Fruit fly (Drosophila melanogaster) whole organism, embryonic: ENCODE results near the gene CG42554.

Experiments used
- Abd-B ChIP-seq: fragments of 200-800 bp; sonication (Bioruptor generic); optimal IDR thresholded peaks from 2 replicates; lab custom pipeline; 2018; ENCODE audit warnings: missing biosample characterization, mild to moderate bottlenecking, missing genetic modification characterization, moderate library complexity
- Blimp-1 ChIP-seq: fragments of 200-800 bp; sonication (Bioruptor generic); optimal IDR thresholded peaks from 3 replicates; lab custom pipeline; 2018; ENCODE audit warnings: missing biosample characterization, missing genetic modification characterization, mild to moderate bottlenecking, moderate library complexity, missing genetic modification reagents
- C15 ChIP-seq: fragments of 200-800 bp; sonication (Bioruptor generic); IDR thresholded peaks from 3 replicates; pipeline ENCODE4 v1.3.6; 2022; ENCODE audit warnings: missing biosample characterization, missing genetic modification characterization
- CG10267 ChIP-seq: fragments of 200-800 bp; sonication (Bioruptor generic); optimal IDR thresholded peaks from 2 replicates; lab custom pipeline; 2018; ENCODE audit warnings: missing biosample characterization, mild to moderate bottlenecking, missing genetic modification characterization, moderate library complexity
- CG10431 ChIP-seq: fragments of 200-800 bp; sonication (Bioruptor generic); optimal IDR thresholded peaks from 3 replicates; lab custom pipeline; 2018; ENCODE audit warnings: missing biosample characterization, mild to moderate bottlenecking, missing genetic modification characterization
- CG10654 ChIP-seq: fragments of 200-800 bp; sonication (Bioruptor generic); optimal IDR thresholded peaks from 2 replicates; lab custom pipeline; 2016; ENCODE audit warnings: missing biosample characterization, missing genetic modification characterization
- CG11504 ChIP-seq: fragments of 200-800 bp; sonication (Bioruptor generic); optimal IDR thresholded peaks from 3 replicates; lab custom pipeline; 2019; ENCODE audit warnings: missing biosample characterization, mild to moderate bottlenecking, missing genetic modification characterization, moderate library complexity
- CG12071 ChIP-seq: fragments of 200-800 bp; sonication (Bioruptor generic); optimal IDR thresholded peaks from 3 replicates; lab custom pipeline; 2018; ENCODE audit warnings: missing biosample characterization, mild to moderate bottlenecking, missing genetic modification characterization
- CG12659 ChIP-seq: fragments of 200-800 bp; sonication (Bioruptor generic); optimal IDR thresholded peaks from 3 replicates; lab custom pipeline; 2017; ENCODE audit warnings: mild to moderate bottlenecking, missing biosample characterization, missing genetic modification reagents, missing genetic modification characterization
- CG13123 ChIP-seq: fragments of 200-800 bp; sonication (Bioruptor generic); optimal IDR thresholded peaks from 2 replicates; lab custom pipeline; 2016; ENCODE audit warnings: missing biosample characterization, missing genetic modification characterization
- CG13296 ChIP-seq: fragments of 200-800 bp; sonication (Bioruptor generic); optimal IDR thresholded peaks from 3 replicates; lab custom pipeline; 2018; ENCODE audit warnings: missing biosample characterization, mild to moderate bottlenecking, missing genetic modification characterization
- CG13624 ChIP-seq: fragments of 200-800 bp; sonication (Bioruptor generic); optimal IDR thresholded peaks from 2 replicates; lab custom pipeline; 2016; ENCODE audit warnings: missing biosample characterization, missing genetic modification characterization
- CG14965 ChIP-seq: fragments of 200-800 bp; sonication (Bioruptor generic); optimal IDR thresholded peaks from 2 replicates; lab custom pipeline; 2016; ENCODE audit warnings: missing biosample characterization, missing genetic modification characterization, borderline replicate concordance
- CG1603 ChIP-seq: fragments of 200-800 bp; sonication (Bioruptor generic); optimal IDR thresholded peaks from 2 replicates; lab custom pipeline; 2019; ENCODE audit warnings: missing biosample characterization, mild to moderate bottlenecking, missing genetic modification characterization, moderate library complexity
- CG16779 ChIP-seq: fragments of 200-800 bp; sonication (Bioruptor generic); IDR thresholded peaks from 2 replicates; pipeline ENCODE4 v1.3.6; 2022; ENCODE audit warnings: missing biosample characterization, missing genetic modification characterization
- CG17186 ChIP-seq: fragments of 200-800 bp; sonication (Bioruptor generic); optimal IDR thresholded peaks from 3 replicates; lab custom pipeline; 2017; ENCODE audit warnings: missing biosample characterization, missing genetic modification reagents, missing genetic modification characterization
- CG17359 ChIP-seq: fragments of 200-800 bp; sonication (Bioruptor generic); optimal IDR thresholded peaks from 3 replicates; lab custom pipeline; 2018; ENCODE audit warnings: missing biosample characterization, mild to moderate bottlenecking, missing genetic modification characterization, moderate library complexity
- CG18011 ChIP-seq: fragments of 200-800 bp; sonication (Bioruptor generic); optimal IDR thresholded peaks from 2 replicates; lab custom pipeline; 2017; ENCODE audit warnings: missing biosample characterization, missing genetic modification characterization, mild to moderate bottlenecking, moderate library complexity, missing genotype
- CG18764 ChIP-seq: fragments of 200-800 bp; sonication (Bioruptor generic); optimal IDR thresholded peaks from 3 replicates; lab custom pipeline; 2016; ENCODE audit warnings: missing biosample characterization, missing genetic modification characterization
- CG32767 ChIP-seq: fragments of 200-800 bp; sonication (Bioruptor generic); IDR thresholded peaks from 2 replicates; pipeline ENCODE4 v1.3.6; 2022; ENCODE audit warnings: missing biosample characterization, missing genetic modification characterization
- CG3407 ChIP-seq: fragments of 200-800 bp; sonication (Bioruptor generic); optimal IDR thresholded peaks from 2 replicates; lab custom pipeline; 2018; ENCODE audit warnings: missing biosample characterization, mild to moderate bottlenecking, missing genetic modification characterization
- CG34422 ChIP-seq: fragments of 200-800 bp; sonication (Bioruptor generic); IDR thresholded peaks from 3 replicates; pipeline ENCODE4 v1.3.6; 2022; ENCODE audit warnings: missing biosample characterization, missing genetic modification characterization
- CG4282 ChIP-seq: fragments of 200-800 bp; sonication (Bioruptor generic); optimal IDR thresholded peaks from 2 replicates; lab custom pipeline; 2016; ENCODE audit warnings: missing biosample characterization, missing genetic modification characterization
- CG7372 ChIP-seq: fragments of 200-800 bp; sonication (Bioruptor generic); IDR thresholded peaks from 2 replicates; pipeline ENCODE4 v1.3.6; 2022; ENCODE audit warnings: missing biosample characterization, missing genetic modification characterization
- CG7745 ChIP-seq: fragments of 200-800 bp; sonication (Bioruptor generic); optimal IDR thresholded peaks from 2 replicates; lab custom pipeline; 2018; ENCODE audit warnings: missing biosample characterization, mild to moderate bottlenecking, missing genetic modification characterization, moderate library complexity
- Dip3 ChIP-seq: fragments of 200-800 bp; sonication (Bioruptor generic); optimal IDR thresholded peaks from 3 replicates; lab custom pipeline; 2016; ENCODE audit warnings: missing biosample characterization, missing genetic modification characterization
- E2f1 ChIP-seq: fragments of 200-800 bp; sonication (Bioruptor generic); IDR thresholded peaks from 2 replicates; pipeline ENCODE4 v1.3.6; 2022; ENCODE audit warnings: missing biosample characterization, missing genetic modification characterization
- E2f2 ChIP-seq: fragments of 200-800 bp; sonication (Bioruptor generic); IDR thresholded peaks from 2 replicates; pipeline ENCODE4 v1.3.6; 2022; ENCODE audit warnings: missing biosample characterization, missing genetic modification characterization
- Eip74EF ChIP-seq, 2 experiments: fragments of 200-800 bp in 1 of 2; fragments of >200 bp in 1 of 2; sonication (Bioruptor generic) in 1 of 2; optimal IDR thresholded peaks; 2 replicates each; lab custom pipeline; 2017 to 2019; ENCODE audit warnings: missing biosample characterization in 2 of 2, missing genetic modification characterization in 2 of 2, mild to moderate bottlenecking in 1 of 2, moderate library complexity in 1 of 2
- HLH54F ChIP-seq: fragments of 200-800 bp; sonication (Bioruptor generic); optimal IDR thresholded peaks from 3 replicates; lab custom pipeline; 2016; ENCODE audit warnings: missing biosample characterization, missing genetic modification characterization
- NfI ChIP-seq: fragments of 200-800 bp; sonication (Bioruptor generic); optimal IDR thresholded peaks from 3 replicates; lab custom pipeline; 2018; ENCODE audit warnings: missing biosample characterization, mild to moderate bottlenecking, missing genetic modification characterization, moderate library complexity
- Side ChIP-seq: fragments of 200-800 bp; sonication (Bioruptor generic); optimal IDR thresholded peaks from 2 replicates; lab custom pipeline; 2016; ENCODE audit warnings: missing biosample characterization, missing genetic modification characterization
- Tbp ChIP-seq: fragments of >200 bp; optimal IDR thresholded peaks from 2 replicates; lab custom pipeline; 2018; ENCODE audit warnings: missing biosample characterization, missing genetic modification characterization
- ci ChIP-seq: fragments of 200-800 bp; sonication (Bioruptor generic); IDR thresholded peaks from 3 replicates; pipeline ENCODE4 v1.3.6; 2022; ENCODE audit warnings: missing biosample characterization, missing genetic modification characterization
- dmrt11E ChIP-seq: fragments of 200-800 bp; sonication (Bioruptor generic); optimal IDR thresholded peaks from 3 replicates; lab custom pipeline; 2018; ENCODE audit warnings: missing biosample characterization, mild to moderate bottlenecking, missing genetic modification characterization, moderate library complexity
- ewg ChIP-seq: fragments of 200-800 bp; sonication (Bioruptor generic); optimal IDR thresholded peaks from 3 replicates; lab custom pipeline; 2017; ENCODE audit warnings: mild to moderate bottlenecking, missing biosample characterization, missing genetic modification reagents, missing genetic modification characterization
- fd102C ChIP-seq: fragments of 200-800 bp; sonication (Bioruptor generic); optimal IDR thresholded peaks from 2 replicates; lab custom pipeline; 2018; ENCODE audit warnings: missing biosample characterization, mild to moderate bottlenecking, missing genetic modification characterization, moderate library complexity
- hkb ChIP-seq, 2 experiments: fragments of 200-800 bp in 1 of 2; fragments of >200 bp in 1 of 2; sonication (Bioruptor generic) in 1 of 2; IDR thresholded peaks in 1 of 2; optimal IDR thresholded peaks in 1 of 2; 2 replicates each; pipeline versions ENCODE4 v1.3.6 to Lab custom; 2017 to 2022; ENCODE audit warnings: missing biosample characterization in 1 of 2, missing genetic modification characterization in 1 of 2
- mirr ChIP-seq: fragments of 200-800 bp; sonication (Bioruptor generic); optimal IDR thresholded peaks from 3 replicates; lab custom pipeline; 2018; ENCODE audit warnings: missing biosample characterization, mild to moderate bottlenecking, missing genetic modification characterization
- nmo ChIP-seq: fragments of 200-800 bp; sonication (Bioruptor generic); optimal IDR thresholded peaks from 2 replicates; lab custom pipeline; 2018; ENCODE audit warnings: missing biosample characterization, mild to moderate bottlenecking, missing genetic modification characterization, moderate library complexity
- phol ChIP-seq: fragments of 200-800 bp; sonication (Bioruptor generic); optimal IDR thresholded peaks from 3 replicates; lab custom pipeline; 2018; ENCODE audit warnings: missing biosample characterization, mild to moderate bottlenecking, missing genetic modification characterization, moderate library complexity
- pzg ChIP-seq: fragments of 200-800 bp; sonication (Bioruptor generic); optimal IDR thresholded peaks from 3 replicates; lab custom pipeline; 2018; ENCODE audit warnings: missing biosample characterization, mild to moderate bottlenecking, missing genetic modification characterization, moderate library complexity
- sob ChIP-seq: fragments of 200-800 bp; sonication (Bioruptor generic); IDR thresholded peaks from 2 replicates; pipeline ENCODE4 v1.3.6; 2022; ENCODE audit warnings: missing biosample characterization, missing genetic modification characterization
- tgo ChIP-seq: fragments of 200-800 bp; sonication (Bioruptor generic); IDR thresholded peaks from 3 replicates; pipeline ENCODE4 v1.3.6; 2022; ENCODE audit warnings: missing biosample characterization, missing genetic modification characterization
- unpg ChIP-seq: fragments of 200-800 bp; sonication (Bioruptor generic); optimal IDR thresholded peaks from 3 replicates; lab custom pipeline; 2018; ENCODE audit warnings: missing biosample characterization, mild to moderate bottlenecking, missing genetic modification characterization, moderate library complexity
- vfl ChIP-seq: fragments of 200-800 bp; sonication (Bioruptor generic); optimal IDR thresholded peaks from 2 replicates; lab custom pipeline; 2016; ENCODE audit warnings: missing biosample characterization, missing genetic modification characterization

Gene CG42554

dm6 chr3L:799837-800513, 35.5 kb upstream of the CG42554 start (continued):
- TF ChIP-seq CG18764 (GFP tag; lab: Kevin White, UChicago): peak; percentile 13
- TF ChIP-seq CG13296 (GFP tag; lab: Kevin White, UChicago): no peak
- TF ChIP-seq pzg: no peak
- TF ChIP-seq sob: peak; percentile 44; the same call in 1 of the 2 replicates
- no peak for TF ChIP-seq fd102C (GFP tag; lab: Kevin White, UChicago)
- peak; percentile 11 for TF ChIP-seq dmrt11E
- TF ChIP-seq E2f1 (GFP tag; lab: Robert Waterston, UW): peak; percentile 15; the same call in 1 of the 2 replicates
- 0 out of 2 replicates have a peak, but pooled peaks have one; percentile 15 for TF ChIP-seq CG7372 (GFP tag; lab: Robert Waterston, UW)
- peak; percentile 44 for TF ChIP-seq CG3407 (GFP tag; lab: Kevin White, UChicago)
- TF ChIP-seq ewg (GFP tag; lab: Kevin White, UChicago): peak; percentile 18
- no peak for TF ChIP-seq CG12659 (GFP tag; lab: Kevin White, UChicago)
- TF ChIP-seq CG17359: peak; percentile 49
- no peak for TF ChIP-seq Abd-B (GFP tag; lab: Kevin White, UChicago)
- TF ChIP-seq CG32767 (GFP tag; lab: Robert Waterston, UW): 0 out of 2 replicates have a peak, but pooled peaks have one; percentile 36
- TF ChIP-seq Side (GFP tag; lab: Kevin White, UChicago): no peak
- no peak for TF ChIP-seq CG7745 (tag; lab: Kevin White, UChicago)
- TF ChIP-seq NfI: no peak
- TF ChIP-seq Tbp (GFP tag; lab: Kevin White, UChicago): no peak
- no peak for TF ChIP-seq CG16779 (GFP tag; lab: Robert Waterston, UW)
- TF ChIP-seq nmo (GFP tag; lab: Kevin White, UChicago): peak; percentile 48
- no peak for TF ChIP-seq CG12071 (GFP tag; lab: Kevin White, UChicago)
- TF ChIP-seq CG4282: no peak
- no peak for TF ChIP-seq CG13123 (GFP tag; lab: Kevin White, UChicago)
- no peak for TF ChIP-seq CG18011 (GFP tag; lab: Kevin White, UChicago)
- peak; percentile 23 for TF ChIP-seq CG10267
- TF ChIP-seq C15 (GFP tag; lab: Robert Waterston, UW): no peak
- peak; percentile 34; the same call in 1 of the 2 replicates for TF ChIP-seq E2f2 (GFP tag; lab: Robert Waterston, UW)
- TF ChIP-seq CG14965: no peak
- no peak for TF ChIP-seq mirr (GFP tag; lab: Kevin White, UChicago)
- TF ChIP-seq Dip3 (GFP tag; lab: Kevin White, UChicago): no peak
- TF ChIP-seq ci (GFP tag; lab: Robert Waterston, UW): peak; percentile 82
- no peak for TF ChIP-seq HLH54F (GFP tag; lab: Kevin White, UChicago)
- TF ChIP-seq Eip74EF (GFP tag; optimal IDR thresholded peaks at IDR 0.05; lab: Kevin White, UChicago): peak in 1 of 2 experiments; percentile 12
- TF ChIP-seq CG1603 (tag; lab: Kevin White, UChicago): peak; percentile 55
- peak; percentile 59 for TF ChIP-seq phol (tag; lab: Kevin White, UChicago)
- peak; percentile 75 for TF ChIP-seq Blimp-1 (GFP tag; lab: Kevin White, UChicago)
- TF ChIP-seq tgo (GFP tag; lab: Robert Waterston, UW): no peak
- TF ChIP-seq hkb (optimal IDR thresholded peaks at IDR 0.05; lab: Kevin White, UChicago): no peak
- peak; percentile 52 for TF ChIP-seq hkb (GFP tag; IDR thresholded peaks at IDR 0.05; lab: Robert Waterston, UW)
- TF ChIP-seq unpg (GFP tag; lab: Kevin White, UChicago): peak; percentile 56
- no peak for TF ChIP-seq CG10654
- TF ChIP-seq CG10431: no peak
- TF ChIP-seq CG13624: no peak
- TF ChIP-seq CG11504 (tag; lab: Kevin White, UChicago): peak; percentile 49
- peak; percentile 60; the same call in 1 of the 3 replicates for TF ChIP-seq CG34422 (GFP tag; lab: Robert Waterston, UW)
- no peak for TF ChIP-seq CG17186 (GFP tag; lab: Kevin White, UChicago)
- no peak for TF ChIP-seq vfl (GFP tag; lab: Kevin White, UChicago)
